Fruit fly (Drosophila melanogaster) whole organism, prepupa: ENCODE measurements around the gene CG4629.

Experiments
- Blimp-1 ChIP-seq: fragments of 200-800 bp; sonication (Bioruptor generic); optimal IDR thresholded peaks from 3 replicates; lab custom pipeline; 2017; ENCODE audit warnings: missing biosample characterization, missing genetic modification characterization, mild to moderate bottlenecking, moderate library complexity, missing genetic modification reagents
- CG10669 ChIP-seq: fragments of 200-800 bp; sonication (Bioruptor generic); optimal IDR thresholded peaks from 3 replicates; lab custom pipeline; 2018; ENCODE audit warnings: missing biosample characterization, mild to moderate bottlenecking, missing genetic modification characterization, moderate library complexity
- CG11294 ChIP-seq: fragments of 200-800 bp; sonication (Bioruptor generic); IDR thresholded peaks from 2 replicates; pipeline ENCODE4 v1.3.6; 2022; ENCODE audit warnings: missing biosample characterization, missing genetic modification characterization
- CG11762 ChIP-seq: fragments of 200-800 bp; sonication (Bioruptor generic); optimal IDR thresholded peaks from 3 replicates; lab custom pipeline; 2016; ENCODE audit warnings: missing biosample characterization, missing genetic modification characterization; ENCODE audit not compliant: insufficient read depth
- CG15336 ChIP-seq: fragments of 200-800 bp; sonication (Bioruptor generic); IDR thresholded peaks from 2 replicates; pipeline ENCODE4 v1.3.6; 2022; ENCODE audit warnings: missing biosample characterization, missing genetic modification characterization
- CG1621 ChIP-seq: fragments of 200-800 bp; sonication (Bioruptor generic); optimal IDR thresholded peaks from 3 replicates; lab custom pipeline; 2018; ENCODE audit warnings: missing biosample characterization, mild to moderate bottlenecking, missing genetic modification characterization
- CG16779 ChIP-seq: fragments of 200-800 bp; sonication (Bioruptor generic); optimal IDR thresholded peaks from 3 replicates; lab custom pipeline; 2017; ENCODE audit warnings: missing biosample characterization, mild to moderate bottlenecking, missing genetic modification characterization
- CG31627 ChIP-seq: fragments of 200-800 bp; sonication (Bioruptor generic); optimal IDR thresholded peaks from 3 replicates; lab custom pipeline; 2016; ENCODE audit warnings: missing biosample characterization, missing genetic modification characterization
- CG34406 ChIP-seq: fragments of 200-800 bp; sonication (Bioruptor generic); optimal IDR thresholded peaks from 3 replicates; lab custom pipeline; 2016; ENCODE audit warnings: missing biosample characterization, missing genetic modification characterization
- CG3919 ChIP-seq: fragments of 200-800 bp; sonication (Bioruptor generic); optimal IDR thresholded peaks from 3 replicates; lab custom pipeline; 2016; ENCODE audit warnings: missing biosample characterization, missing genetic modification characterization
- CG6276 ChIP-seq: fragments of 200-800 bp; sonication (Bioruptor generic); optimal IDR thresholded peaks from 2 replicates; lab custom pipeline; 2017; ENCODE audit warnings: missing biosample characterization, mild to moderate bottlenecking, missing genetic modification characterization
- CG6808 ChIP-seq: fragments of 200-800 bp; sonication (Bioruptor generic); optimal IDR thresholded peaks from 3 replicates; lab custom pipeline; 2017; ENCODE audit warnings: missing biosample characterization, missing genetic modification characterization, mild to moderate bottlenecking, moderate library complexity, missing genetic modification reagents
- CG7368 ChIP-seq: fragments of 200-800 bp; sonication (Bioruptor generic); optimal IDR thresholded peaks from 3 replicates; lab custom pipeline; 2016; ENCODE audit warnings: missing biosample characterization, missing genetic modification characterization
- CG8319 ChIP-seq: fragments of 200-800 bp; sonication (Bioruptor generic); optimal IDR thresholded peaks from 3 replicates; lab custom pipeline; 2016; ENCODE audit warnings: missing biosample characterization, missing genetic modification characterization
- CG8632 ChIP-seq: fragments of 200-800 bp; sonication (Bioruptor generic); optimal IDR thresholded peaks from 3 replicates; lab custom pipeline; 2016; ENCODE audit warnings: missing biosample characterization, missing genetic modification characterization
- CG9139 ChIP-seq: fragments of 200-800 bp; sonication (Bioruptor generic); optimal IDR thresholded peaks from 3 replicates; lab custom pipeline; 2017; ENCODE audit warnings: missing biosample characterization, mild to moderate bottlenecking, missing genetic modification characterization
- Eip75B ChIP-seq: fragments of 200-800 bp; sonication (Bioruptor generic); optimal IDR thresholded peaks from 3 replicates; lab custom pipeline; 2016; ENCODE audit warnings: missing biosample characterization, missing genetic modification characterization
- Eip78C ChIP-seq: fragments of 200-800 bp; sonication (Bioruptor generic); peaks from one replicate; lab custom pipeline; 2016; ENCODE audit warnings: missing biosample characterization, missing genetic modification characterization
- Eip93F ChIP-seq: fragments of 200-800 bp; sonication (Bioruptor generic); optimal IDR thresholded peaks from 2 replicates; lab custom pipeline; 2016; ENCODE audit warnings: missing biosample characterization, mild to moderate bottlenecking, missing genetic modification characterization
- Ets21C ChIP-seq: fragments of 200-800 bp; sonication (Bioruptor generic); optimal IDR thresholded peaks from 3 replicates; lab custom pipeline; 2016; ENCODE audit warnings: missing biosample characterization, missing genetic modification characterization
- Ets96B ChIP-seq: fragments of 200-800 bp; optimal IDR thresholded peaks from 2 replicates; lab custom pipeline; 2019; ENCODE audit warnings: missing biosample characterization, mild to moderate bottlenecking, missing genetic modification characterization, moderate library complexity
- Hr38 ChIP-seq: sonication (Bioruptor generic); optimal IDR thresholded peaks from 2 replicates; lab custom pipeline; 2016; ENCODE audit warnings: missing biosample characterization, missing genetic modification characterization
- Hr39 ChIP-seq: fragments of 200-800 bp; sonication (Bioruptor generic); optimal IDR thresholded peaks from 2 replicates; lab custom pipeline; 2016; ENCODE audit warnings: missing biosample characterization, missing genetic modification characterization
- Hr4 ChIP-seq: fragments of 200-800 bp; sonication (Bioruptor generic); optimal IDR thresholded peaks from 3 replicates; lab custom pipeline; 2016; ENCODE audit warnings: missing biosample characterization, missing genetic modification characterization
- Lpt ChIP-seq: fragments of 200-800 bp; sonication (Bioruptor generic); optimal IDR thresholded peaks from 3 replicates; lab custom pipeline; 2016; ENCODE audit warnings: missing biosample characterization, missing genetic modification characterization
- OdsH ChIP-seq: fragments of 200-800 bp; sonication (Bioruptor generic); optimal IDR thresholded peaks from 3 replicates; lab custom pipeline; 2016; ENCODE audit warnings: missing biosample characterization, missing genetic modification characterization
- Sox102F ChIP-seq: fragments of 200-800 bp; sonication (Bioruptor generic); optimal IDR thresholded peaks from 2 replicates; lab custom pipeline; 2016; ENCODE audit warnings: missing biosample characterization, mild to moderate bottlenecking, missing genetic modification characterization
- Sox15 ChIP-seq: fragments of 200-800 bp; sonication (Bioruptor generic); optimal IDR thresholded peaks from 3 replicates; lab custom pipeline; 2016; ENCODE audit warnings: missing biosample characterization, missing genetic modification characterization
- acj6 ChIP-seq: fragments of 200-800 bp; sonication (Bioruptor generic); optimal IDR thresholded peaks from 3 replicates; lab custom pipeline; 2016; ENCODE audit warnings: missing biosample characterization, missing genetic modification characterization
- dac ChIP-seq: fragments of 200-800 bp; sonication (Bioruptor generic); optimal IDR thresholded peaks from 2 replicates; lab custom pipeline; 2017; ENCODE audit warnings: missing biosample characterization, mild to moderate bottlenecking, missing genetic modification characterization
- eg ChIP-seq: fragments of 200-800 bp; sonication (Bioruptor generic); IDR thresholded peaks from 3 replicates; pipeline ENCODE4 v1.3.6; 2022; ENCODE audit warnings: missing biosample characterization, missing genetic modification characterization
- esn ChIP-seq: fragments of 200-800 bp; sonication (Bioruptor generic); optimal IDR thresholded peaks from 2 replicates; lab custom pipeline; 2016; ENCODE audit warnings: missing biosample characterization, mild to moderate bottlenecking, missing genetic modification characterization, moderate library complexity
- fd59A ChIP-seq: fragments of 200-800 bp; sonication (Bioruptor generic); optimal IDR thresholded peaks from 2 replicates; lab custom pipeline; 2017; ENCODE audit warnings: missing biosample characterization, mild to moderate bottlenecking, missing genetic modification characterization, missing genetic modification reagents
- fd85E ChIP-seq: fragments of 200-800 bp; sonication (Bioruptor generic); optimal IDR thresholded peaks from 3 replicates; lab custom pipeline; 2016; ENCODE audit warnings: missing biosample characterization, missing genetic modification characterization
- fkh ChIP-seq: fragments of 200-800 bp; sonication (Bioruptor generic); optimal IDR thresholded peaks from 3 replicates; lab custom pipeline; 2017; ENCODE audit warnings: missing biosample characterization, mild to moderate bottlenecking, missing genetic modification characterization, moderate library complexity
- lz ChIP-seq: fragments of 200-800 bp; sonication (Bioruptor generic); optimal IDR thresholded peaks from 3 replicates; lab custom pipeline; 2016; ENCODE audit warnings: missing biosample characterization, missing genetic modification characterization
- net ChIP-seq: fragments of 200-800 bp; sonication (Bioruptor generic); optimal IDR thresholded peaks from 3 replicates; lab custom pipeline; 2016; ENCODE audit warnings: missing biosample characterization, missing genetic modification characterization
- pdm3 ChIP-seq: fragments of 200-800 bp; sonication (Bioruptor generic); optimal IDR thresholded peaks from 3 replicates; lab custom pipeline; 2016; ENCODE audit warnings: missing biosample characterization, missing genetic modification characterization
- spab ChIP-seq: fragments of 200-800 bp; sonication (Bioruptor generic); optimal IDR thresholded peaks from 2 replicates; lab custom pipeline; 2017; ENCODE audit warnings: missing biosample characterization, mild to moderate bottlenecking, missing genetic modification characterization, missing genetic modification reagents
- svp ChIP-seq: fragments of 200-800 bp; sonication (Bioruptor generic); peaks from one replicate; lab custom pipeline; 2016; ENCODE audit warnings: missing biosample characterization, missing genetic modification characterization
- topi ChIP-seq: fragments of 200-800 bp; sonication (Bioruptor generic); optimal IDR thresholded peaks from 3 replicates; lab custom pipeline; 2016; ENCODE audit warnings: missing biosample characterization, missing genetic modification characterization

The CG4629 gene

DNA sequence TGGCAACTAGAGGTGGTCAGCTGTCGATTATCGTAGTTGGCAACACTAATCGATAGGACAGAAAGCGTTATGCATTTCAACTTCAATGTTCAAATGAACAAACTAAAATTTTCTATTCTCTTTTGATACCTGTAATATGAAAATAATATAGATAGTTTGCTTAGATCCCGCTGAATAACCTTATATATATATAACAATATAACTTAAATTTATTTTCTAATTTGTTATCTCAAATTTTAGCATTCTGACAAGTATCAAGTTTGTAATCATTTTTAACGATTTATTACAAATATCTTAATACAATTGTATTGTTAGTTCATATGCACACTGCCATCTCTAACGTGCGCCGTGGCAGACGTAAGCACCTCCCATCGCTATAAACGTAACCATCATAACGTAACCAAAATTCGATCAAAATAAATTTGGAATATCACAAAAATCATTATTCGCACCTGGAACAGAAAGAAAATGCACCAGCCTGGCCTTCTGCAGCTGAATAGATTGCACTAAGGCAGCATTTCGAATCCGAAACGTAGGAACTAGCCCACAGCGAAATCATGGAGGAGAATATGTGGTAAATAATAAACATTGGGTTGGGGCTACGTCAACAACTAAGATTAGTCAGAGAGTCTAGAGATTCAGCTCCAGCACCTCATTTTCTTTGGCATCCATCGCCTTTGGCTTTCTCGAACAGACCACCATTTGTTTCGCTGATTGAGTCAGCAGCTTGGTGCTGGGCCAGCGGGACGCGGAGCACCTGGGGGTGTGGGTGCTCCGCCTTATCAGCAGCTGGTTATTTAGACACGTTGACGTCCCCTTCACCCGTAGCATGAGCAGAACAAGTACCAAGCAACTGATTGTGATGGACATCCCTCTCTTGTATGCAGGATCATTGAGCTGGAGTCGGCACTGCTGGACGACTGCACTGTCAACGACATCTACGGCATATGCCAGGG is 26.9 kb upstream of the CG4629 start, which contains the start of the genes Pino and TBC1D23 (continued):
- TF ChIP-seq fkh (GFP tag; lab: Kevin White, UChicago), result peak; percentile 8
- TF ChIP-seq Hr4 (GFP tag; lab: Kevin White, UChicago), result peak; percentile 70
- peak; percentile 45 for TF ChIP-seq Sox102F (GFP tag; lab: Kevin White, UChicago)
- peak; percentile 38 for TF ChIP-seq CG34406
- peak; percentile 77 for TF ChIP-seq eg (GFP tag; lab: Robert Waterston, UW)
- peak; percentile 22; the same call in 1 of the 2 replicates for TF ChIP-seq CG11294
- TF ChIP-seq Hr39 (GFP tag; lab: Kevin White, UChicago), result peak; percentile 67
- TF ChIP-seq fd59A (GFP tag; lab: Kevin White, UChicago), result peak; percentile 20
- TF ChIP-seq CG3919, result peak; percentile 56
- TF ChIP-seq spab, result peak; percentile 30
- TF ChIP-seq Eip78C, result peak; percentile 78
- TF ChIP-seq Eip93F (GFP tag; lab: Kevin White, UChicago), result peak; percentile 38
- TF ChIP-seq CG8319, result peak; percentile 16
- TF ChIP-seq Hr38 (GFP tag; lab: Kevin White, UChicago), result no peak
- no peak for TF ChIP-seq fd85E (GFP tag; lab: Kevin White, UChicago)
- peak; percentile 78 for TF ChIP-seq OdsH (GFP tag; lab: Kevin White, UChicago)
- TF ChIP-seq Eip75B (GFP tag; lab: Kevin White, UChicago), result peak; percentile 27
- TF ChIP-seq CG6808, result peak; percentile 28
- peak; percentile 22 for TF ChIP-seq CG1621 (tag; lab: Kevin White, UChicago)
- TF ChIP-seq Sox15, result peak; percentile 44
- peak; percentile 60 for TF ChIP-seq CG8632
- peak; percentile 62; the same call in 1 of the 2 replicates for TF ChIP-seq CG15336 (GFP tag; lab: Robert Waterston, UW)
- peak; percentile 69 for TF ChIP-seq acj6 (GFP tag; lab: Kevin White, UChicago)
- peak; percentile 22 for TF ChIP-seq Lpt (GFP tag; lab: Kevin White, UChicago)
- TF ChIP-seq topi, result peak; percentile 57
- TF ChIP-seq pdm3, result peak; percentile 68
- peak; percentile 68 for TF ChIP-seq esn
- TF ChIP-seq net (GFP tag; lab: Kevin White, UChicago), result peak; percentile 14
- peak; percentile 65 for TF ChIP-seq Ets96B
- TF ChIP-seq CG9139 (GFP tag; lab: Kevin White, UChicago), result no peak
- peak; percentile 74 for TF ChIP-seq svp
- TF ChIP-seq CG16779 (tag; lab: Kevin White, UChicago), result no peak
- TF ChIP-seq dac (GFP tag; lab: Kevin White, UChicago), result peak; percentile 19
- TF ChIP-seq CG11762, result peak; percentile 46
- TF ChIP-seq Blimp-1 (GFP tag; lab: Kevin White, UChicago), result peak; percentile 1
- TF ChIP-seq lz (GFP tag; lab: Kevin White, UChicago), result peak; percentile 72
- peak; percentile 0 for TF ChIP-seq CG6276 (GFP tag; lab: Kevin White, UChicago)
- TF ChIP-seq CG31627, result peak; percentile 70
- peak; percentile 38 for TF ChIP-seq CG7368 (GFP tag; lab: Kevin White, UChicago)

- TF ChIP-seq eg (GFP tag; lab: Robert Waterston, UW) (peak; percentile 46; the same call in 1 of the 3 replicates), CG10669 (GFP tag; lab: Kevin White, UChicago) (no peak), Ets21C (GFP tag; lab: Kevin White, UChicago) (no peak), CG6276 (GFP tag; lab: Kevin White, UChicago) (no peak), fkh (GFP tag; lab: Kevin White, UChicago) (peak; percentile 29), Eip78C (no peak)
Measured at dm6 chr2L:1128344-1128931, 26.1 kb upstream of the CG4629 start.
